Worm (Caenorhabditis elegans) whole organism, late embryonic: Measurements from ENCODE around the gene C53B7.2.

Experiments
- ceh-9 ChIP-seq: sonication (generic microtip); optimal IDR thresholded peaks from 2 replicates; lab custom pipeline; 2016; ENCODE audit warnings: mild to moderate bottlenecking, missing genetic modification characterization, inconsistent platforms, missing compliant biosample characterization
- eyg-1 ChIP-seq: sonication (generic microtip); optimal IDR thresholded peaks from 2 replicates; lab custom pipeline; 2016; ENCODE audit warnings: missing genotype, missing genetic modification characterization, missing compliant biosample characterization
- lin-11 ChIP-seq: fragments of 200-800 bp; sonication (Bioruptor generic); optimal IDR thresholded peaks from 2 replicates; lab custom pipeline; 2018; ENCODE audit warnings: mild to moderate bottlenecking, missing genetic modification characterization, missing compliant biosample characterization
- nhr-232 ChIP-seq: sonication (generic microtip); optimal IDR thresholded peaks from 2 replicates; lab custom pipeline; 2016; ENCODE audit warnings: missing genetic modification characterization, missing compliant biosample characterization

ce11 chrX:6836065-6836527, 9.9 kb upstream of the C53B7.2 start, which contains the start of gene F41B4.3:
- TF ChIP-seq eyg-1 (tag; lab: Kevin White, UChicago) (no peak), nhr-232 (tag; lab: Kevin White, UChicago) (no peak), ceh-9 (tag; lab: Kevin White, UChicago) (no peak), lin-11 (tag; lab: Kevin White, UChicago) (no peak)
